Fruit fly (Drosophila melanogaster): ENCODE results near the gene Mpv17.

DNA sequence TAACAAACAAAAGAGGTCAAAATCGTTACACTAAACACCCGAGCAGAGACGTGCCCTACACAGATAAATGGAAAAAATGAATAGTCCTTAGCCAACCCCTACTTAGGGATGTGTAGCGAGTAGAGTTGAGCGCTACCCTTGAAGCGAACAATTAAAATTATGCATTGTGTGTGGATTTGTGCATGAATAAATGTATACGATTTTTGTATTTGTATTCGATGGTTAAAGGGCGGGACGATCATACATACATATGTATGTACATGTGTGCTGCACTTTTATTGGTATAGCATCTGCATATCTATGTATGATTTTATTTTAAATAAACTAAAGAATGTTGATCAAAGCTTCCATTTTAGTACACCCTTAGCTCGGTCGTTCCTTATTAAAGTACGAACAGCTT lies 48.0 kb downstream of the Mpv17 start:
- TF ChIP-seq cyc (GFP tag; optimal IDR thresholded peaks at IDR 0.05) (no peak), CG4318 (GFP tag; optimal IDR thresholded peaks at IDR 0.05) (no peak), Smox (GFP tag; optimal IDR thresholded peaks at IDR 0.05) (no peak), Met (GFP tag; optimal IDR thresholded peaks at IDR 0.05) (no peak), CG6808 (GFP tag; optimal IDR thresholded peaks at IDR 0.05) (no peak), CG7368 (GFP tag; optimal IDR thresholded peaks at IDR 0.05) (no peak), CG1621 (tag; optimal IDR thresholded peaks at IDR 0.05) (no peak), Lpt (GFP tag; optimal IDR thresholded peaks at IDR 0.05) (no peak), CG11762 (GFP tag; optimal IDR thresholded peaks at IDR 0.05; ENCODE audit: insufficient read depth) (no peak)

Measured in whole organism, prepupa.